Fruit fly (Drosophila melanogaster): Measurements from ENCODE around the gene chas.
A peak's percentile ranks its signal among the peaks of the same experiment; 100 is the strongest.

The chas gene

DNA sequence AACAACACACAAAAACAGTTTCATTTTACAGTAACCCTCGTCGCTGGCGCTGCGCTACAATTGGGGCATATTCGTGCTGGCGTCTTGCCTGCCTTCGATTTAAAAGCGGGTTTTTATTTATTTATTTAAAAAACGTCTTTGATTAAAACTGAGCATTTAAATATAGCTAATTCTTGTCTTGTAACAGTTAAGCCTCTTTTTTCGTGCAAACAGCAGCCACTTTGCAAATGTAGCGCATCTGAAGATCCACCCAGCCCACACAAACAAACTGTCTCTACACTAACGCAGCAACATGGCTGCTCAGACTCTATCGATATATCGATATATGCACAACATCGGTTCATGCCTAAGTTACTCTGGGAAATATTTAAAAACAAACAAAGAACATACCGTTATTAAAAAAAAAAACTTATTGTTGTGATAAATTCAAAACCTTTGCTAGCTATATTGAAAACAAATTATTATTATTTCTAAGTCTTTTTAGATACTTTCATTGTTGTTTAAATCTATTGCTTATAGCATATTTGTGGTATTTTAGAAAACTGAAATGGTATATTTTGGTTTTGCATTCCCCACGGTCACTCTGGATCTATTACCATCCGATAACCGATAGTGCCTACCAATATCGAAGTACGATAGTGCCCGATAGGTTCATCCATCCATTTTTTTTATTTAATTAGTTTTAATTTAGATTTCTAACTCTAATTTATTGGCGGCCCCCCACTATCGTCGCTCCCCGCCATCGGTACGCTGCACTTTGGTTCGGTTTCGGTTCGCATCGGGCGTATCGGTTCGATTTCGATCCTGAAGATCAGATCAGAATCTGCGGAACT, 4.4 kb upstream of the chas start, which contains the start of the genes CG8188 and par-6 (continued):
- TF ChIP-seq unc-4 (GFP tag; IDR thresholded peaks at IDR 0.05; ENCODE audit: partially characterized antibody) (peak; percentile 67), lbe (GFP tag; optimal IDR thresholded peaks at IDR 0.05) (peak; percentile 79), Vsx1 (GFP tag; optimal IDR thresholded peaks at IDR 0.05) (peak; percentile 49), ems (GFP tag; optimal IDR thresholded peaks at IDR 0.05) (peak; percentile 89), CG12219 (GFP tag; optimal IDR thresholded peaks at IDR 0.05) (peak; percentile 62), CG13123 (GFP tag; optimal IDR thresholded peaks at IDR 0.05) (peak; percentile 81), Asciz (GFP tag; optimal IDR thresholded peaks at IDR 0.05) (peak; percentile 77), CG12744 (GFP tag; optimal IDR thresholded peaks at IDR 0.05) (peak; percentile 81), ato (GFP tag; IDR thresholded peaks at IDR 0.05; ENCODE audit: partially characterized antibody) (peak; percentile 28), D (optimal IDR thresholded peaks at IDR 0.05) (no peak), D (GFP tag; optimal IDR thresholded peaks at IDR 0.05) (peak; percentile 50), ase (GFP tag; IDR thresholded peaks at IDR 0.05) (peak; percentile 67; the same call in 2 of the 3 replicates), CG9727 (GFP tag; optimal IDR thresholded peaks at IDR 0.05) (peak; percentile 83), Tbp (GFP tag; optimal IDR thresholded peaks at IDR 0.05) (no peak), HLH3B (GFP tag; IDR thresholded peaks at IDR 0.05) (peak; percentile 86), CG30403 (GFP tag; optimal IDR thresholded peaks at IDR 0.05) (peak; percentile 90), E2f1 (GFP tag; IDR thresholded peaks at IDR 0.05) (peak; percentile 80), CG11093 (GFP tag; IDR thresholded peaks at IDR 0.05) (peak; percentile 75; the same call in 1 of the 3 replicates), fd96Cb (tag; optimal IDR thresholded peaks at IDR 0.05) (peak; percentile 84), Mrtf (GFP tag; IDR thresholded peaks at IDR 0.05) (peak; percentile 82), Nf-YB (GFP tag; optimal IDR thresholded peaks at IDR 0.05) (peak; percentile 65), CG6654 (GFP tag; optimal IDR thresholded peaks at IDR 0.05) (peak; percentile 49), Kr (GFP tag; optimal IDR thresholded peaks at IDR 0.05) (no peak), CG10321 (GFP tag; IDR thresholded peaks at IDR 0.05) (peak; percentile 58; the same call in 1 of the 2 replicates), gro (GFP tag; optimal IDR thresholded peaks at IDR 0.05) (peak; percentile 89), CG15696 (tag; optimal IDR thresholded peaks at IDR 0.05) (peak; percentile 78), otp (GFP tag; IDR thresholded peaks at IDR 0.05) (peak; percentile 79), Taf1 (GFP tag; IDR thresholded peaks at IDR 0.05) (peak; percentile 75; the same call in 1 of the 2 replicates), Rfx (GFP tag; IDR thresholded peaks at IDR 0.05) (peak; percentile 92), CG17912 (GFP tag; optimal IDR thresholded peaks at IDR 0.05) (peak; percentile 74), CG2678 (tag; optimal IDR thresholded peaks at IDR 0.05) (peak; percentile 89), bigmax (GFP tag; optimal IDR thresholded peaks at IDR 0.05) (no peak), CG8924 (tag; optimal IDR thresholded peaks at IDR 0.05) (peak; percentile 87), CG10274 (GFP tag; optimal IDR thresholded peaks at IDR 0.05) (peak; percentile 100), E2f2 (GFP tag; IDR thresholded peaks at IDR 0.05) (peak; percentile 70), tll (GFP tag; optimal IDR thresholded peaks at IDR 0.05) (peak in 1 of 2 experiments; percentile 50), GATAe (GFP tag; conservative IDR thresholded peaks at IDR 0.05) (no peak), CG1233 (GFP tag; optimal IDR thresholded peaks at IDR 0.05) (peak; percentile 80), Dp (GFP tag; optimal IDR thresholded peaks at IDR 0.05) (peak; percentile 26), CG10979 (tag; optimal IDR thresholded peaks at IDR 0.05) (peak; percentile 78), sd (tag; optimal IDR thresholded peaks at IDR 0.05) (peak; percentile 41), zfh1 (GFP tag; IDR thresholded peaks at IDR 0.05) (peak; percentile 93), CG14014 (GFP tag; IDR thresholded peaks at IDR 0.05) (peak; percentile 92), CG18476 (GFP tag; optimal IDR thresholded peaks at IDR 0.05) (peak; percentile 81), CG5245 (GFP tag; optimal IDR thresholded peaks at IDR 0.05) (peak; percentile 70), inv (GFP tag; IDR thresholded peaks at IDR 0.05; ENCODE audit: partially characterized antibody) (peak; percentile 68), CG9609 (GFP tag; optimal IDR thresholded peaks at IDR 0.05) (peak; percentile 89), gce (GFP tag; IDR thresholded peaks at IDR 0.05) (peak; percentile 74; the same call in 1 of the 3 replicates)

All from whole organism, embryonic.